Fruit fly (Drosophila melanogaster): ENCODE results near the gene CG15449.

Gene CG15449

DNA sequence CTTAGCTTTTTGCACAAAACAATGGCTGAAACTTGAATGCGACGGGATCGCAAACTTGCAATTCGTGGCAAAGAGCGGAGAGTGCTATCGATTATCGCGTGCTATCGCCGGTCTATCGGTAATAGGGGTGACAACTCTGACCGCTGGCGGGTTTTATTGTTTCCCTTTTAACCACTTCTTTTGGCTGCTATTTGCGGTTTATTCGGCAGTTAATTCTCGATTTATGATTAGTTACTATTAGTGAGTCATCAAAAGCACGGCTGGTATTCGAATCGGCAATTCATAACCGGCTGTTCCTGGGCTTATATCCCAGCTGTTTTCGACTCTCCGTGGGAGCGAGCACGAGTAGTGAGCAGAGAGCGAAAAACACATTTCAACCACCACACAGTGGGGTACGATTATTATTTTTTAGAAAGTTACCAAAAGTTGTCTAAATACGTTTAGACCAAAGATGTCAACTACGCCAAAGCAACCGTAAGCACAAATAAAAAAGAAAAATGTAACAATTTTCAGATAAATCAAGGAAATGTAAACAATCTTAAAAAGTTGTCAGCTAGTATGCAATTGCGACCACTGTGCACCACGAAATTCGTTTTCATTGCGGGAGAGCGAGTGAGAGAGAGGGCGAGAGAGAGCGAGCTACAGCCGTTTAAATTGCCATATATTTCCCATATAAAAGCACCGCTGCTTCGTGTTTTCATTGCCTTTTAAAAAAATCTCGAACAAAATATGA, 13.6 kb upstream of the CG15449 start, which contains the start of the genes Stt3A and bves:
TSS of gene Stt3A (minus strand) at position 89 of the 733 bp plus-strand sequence.
TSS of gene bves (plus strand) at position 115 of the 733 bp plus-strand sequence.
- TF ChIP-seq CG4318 (GFP tag; optimal IDR thresholded peaks at IDR 0.05) (peak; percentile 96), CG8632 (GFP tag; optimal IDR thresholded peaks at IDR 0.05) (peak; percentile 99), CG31627 (GFP tag; optimal IDR thresholded peaks at IDR 0.05) (peak; percentile 98), Eip78C (GFP tag) (peak; percentile 100), Blimp-1 (GFP tag; optimal IDR thresholded peaks at IDR 0.05) (peak; percentile 96), Met (GFP tag; optimal IDR thresholded peaks at IDR 0.05) (peak; percentile 99), ss (GFP tag; optimal IDR thresholded peaks at IDR 0.05) (peak; percentile 97), topi (GFP tag; optimal IDR thresholded peaks at IDR 0.05) (peak; percentile 99), Smox (GFP tag; optimal IDR thresholded peaks at IDR 0.05) (peak; percentile 99), CG34406 (GFP tag; optimal IDR thresholded peaks at IDR 0.05) (peak; percentile 99), CG11902 (GFP tag; optimal IDR thresholded peaks at IDR 0.05) (peak; percentile 93), Sox14 (GFP tag; optimal IDR thresholded peaks at IDR 0.05) (peak; percentile 99), CG10669 (GFP tag; optimal IDR thresholded peaks at IDR 0.05) (peak; percentile 98), Eip93F (GFP tag; optimal IDR thresholded peaks at IDR 0.05) (peak; percentile 98), Ets96B (tag; optimal IDR thresholded peaks at IDR 0.05) (peak; percentile 98), CG8119 (GFP tag; IDR thresholded peaks at IDR 0.05) (peak; percentile 99), CG10631 (GFP tag; optimal IDR thresholded peaks at IDR 0.05) (peak; percentile 98), CG16779 (tag; optimal IDR thresholded peaks at IDR 0.05) (peak; percentile 98), Eip75B (GFP tag; optimal IDR thresholded peaks at IDR 0.05) (peak; percentile 99), Lpt (GFP tag; optimal IDR thresholded peaks at IDR 0.05) (peak; percentile 98), Hr38 (GFP tag; optimal IDR thresholded peaks at IDR 0.05) (peak; percentile 59), CG6792 (GFP tag; optimal IDR thresholded peaks at IDR 0.05) (peak; percentile 99), Sox15 (GFP tag; optimal IDR thresholded peaks at IDR 0.05) (peak; percentile 97), CG9139 (GFP tag; optimal IDR thresholded peaks at IDR 0.05) (peak; percentile 98), net (GFP tag; optimal IDR thresholded peaks at IDR 0.05) (peak; percentile 99), CG11294 (GFP tag; IDR thresholded peaks at IDR 0.05) (peak; percentile 94), vri (GFP tag; optimal IDR thresholded peaks at IDR 0.05) (peak; percentile 99), CG6276 (GFP tag; optimal IDR thresholded peaks at IDR 0.05) (peak; percentile 99), CG6808 (GFP tag; optimal IDR thresholded peaks at IDR 0.05) (peak; percentile 96), CG32006 (GFP tag; optimal IDR thresholded peaks at IDR 0.05) (peak; percentile 98), eg (GFP tag; IDR thresholded peaks at IDR 0.05) (peak; percentile 98), CG3919 (GFP tag; optimal IDR thresholded peaks at IDR 0.05) (peak; percentile 98), CG6163 (GFP tag; IDR thresholded peaks at IDR 0.05) (peak; percentile 99), dsx (GFP tag; optimal IDR thresholded peaks at IDR 0.05; ENCODE audit: poor library complexity, severe bottlenecking) (peak; percentile 96), CG3032 (tag; optimal IDR thresholded peaks at IDR 0.05) (peak; percentile 95), CG15336 (GFP tag; IDR thresholded peaks at IDR 0.05) (peak; percentile 99), CG1621 (tag; optimal IDR thresholded peaks at IDR 0.05) (peak; percentile 98), pdm3 (GFP tag; optimal IDR thresholded peaks at IDR 0.05) (peak; percentile 99), Hr4 (GFP tag; optimal IDR thresholded peaks at IDR 0.05) (peak; percentile 99), dac (GFP tag; optimal IDR thresholded peaks at IDR 0.05) (peak; percentile 96), CG8319 (GFP tag; optimal IDR thresholded peaks at IDR 0.05) (peak; percentile 96), fd59A (GFP tag; optimal IDR thresholded peaks at IDR 0.05) (peak; percentile 97), Hr39 (GFP tag; optimal IDR thresholded peaks at IDR 0.05) (peak; percentile 98), Gug (GFP tag; IDR thresholded peaks at IDR 0.05) (peak; percentile 95), acj6 (GFP tag; optimal IDR thresholded peaks at IDR 0.05) (peak; percentile 98), CG7368 (GFP tag; optimal IDR thresholded peaks at IDR 0.05) (peak; percentile 98), svp (GFP tag) (peak; percentile 99), CG6854 (GFP tag; optimal IDR thresholded peaks at IDR 0.05) (peak; percentile 98), cyc (GFP tag; optimal IDR thresholded peaks at IDR 0.05) (peak; percentile 97), achi (GFP tag; optimal IDR thresholded peaks at IDR 0.05) (peak; percentile 98), salr (GFP tag; optimal IDR thresholded peaks at IDR 0.05) (peak; percentile 96 to 97)
